Fruit fly (Drosophila melanogaster): ENCODE data around the gene toe.

DNA sequence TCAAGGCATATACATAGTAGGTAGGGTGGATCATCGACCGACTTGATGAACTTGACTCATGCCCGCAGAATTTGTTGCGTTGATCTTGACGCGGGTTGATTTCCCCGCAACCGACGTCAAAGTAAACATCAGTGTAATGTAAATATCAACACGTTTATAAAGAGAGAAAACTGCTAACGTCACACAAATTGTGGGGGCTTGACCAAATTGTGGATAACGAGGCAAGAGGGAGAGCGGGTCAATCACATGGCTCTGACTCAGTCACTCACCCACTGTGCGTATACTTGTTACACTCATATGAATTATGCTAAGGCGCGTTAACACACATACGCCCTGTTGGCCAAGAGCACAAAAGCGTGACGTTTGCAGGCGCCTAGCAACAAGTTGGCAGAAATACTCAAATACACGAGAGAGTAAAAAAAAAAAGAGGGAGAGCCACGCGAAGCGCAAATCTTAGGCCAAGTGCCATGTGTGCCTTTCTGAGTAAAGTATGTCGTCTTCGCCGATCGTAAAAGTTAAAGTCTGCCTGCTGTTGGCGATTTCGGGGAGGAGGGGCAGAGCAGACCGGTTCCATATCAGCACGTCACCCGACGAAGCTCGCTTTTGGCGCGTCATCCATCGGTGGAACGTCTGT lies 25.4 kb downstream of the toe start:
- TF ChIP-seq Sin3A (optimal IDR thresholded peaks at IDR 0.05) (no peak), h (optimal IDR thresholded peaks at IDR 0.05) (no peak), Myc (optimal IDR thresholded peaks at IDR 0.05) (no peak), psq (optimal IDR thresholded peaks at IDR 0.05) (no peak), ttk (optimal IDR thresholded peaks at IDR 0.05) (no peak), insv (optimal IDR thresholded peaks at IDR 0.05) (no peak)
